Worm (Caenorhabditis elegans): ENCODE data around the gene K07E3.9.

- no peak for TF ChIP-seq skn-1 (tag; optimal IDR thresholded peaks at IDR 0.05)
- TF ChIP-seq lin-13 (GFP tag; optimal IDR thresholded peaks at IDR 0.05), result no peak
- no peak for TF ChIP-seq lsy-2 (tag; optimal IDR thresholded peaks at IDR 0.05)
- no peak for TF ChIP-seq F49E8.2 (tag; optimal IDR thresholded peaks at IDR 0.05; ENCODE audit: borderline replicate concordance)
- no peak for TF ChIP-seq nhr-77 (tag; optimal IDR thresholded peaks at IDR 0.05)
- TF ChIP-seq nhr-11 (tag; optimal IDR thresholded peaks at IDR 0.05), result no peak
- no peak for TF ChIP-seq mdl-1 (tag; optimal IDR thresholded peaks at IDR 0.05)
Observed at ce11 chrX:8116157-8116556, 8.1 kb downstream of the K07E3.9 start, which contains the start of gene hlh-8.
